Fruit fly (Drosophila melanogaster): ENCODE measurements around the gene CG14933.

CG14933 gene

DNA sequence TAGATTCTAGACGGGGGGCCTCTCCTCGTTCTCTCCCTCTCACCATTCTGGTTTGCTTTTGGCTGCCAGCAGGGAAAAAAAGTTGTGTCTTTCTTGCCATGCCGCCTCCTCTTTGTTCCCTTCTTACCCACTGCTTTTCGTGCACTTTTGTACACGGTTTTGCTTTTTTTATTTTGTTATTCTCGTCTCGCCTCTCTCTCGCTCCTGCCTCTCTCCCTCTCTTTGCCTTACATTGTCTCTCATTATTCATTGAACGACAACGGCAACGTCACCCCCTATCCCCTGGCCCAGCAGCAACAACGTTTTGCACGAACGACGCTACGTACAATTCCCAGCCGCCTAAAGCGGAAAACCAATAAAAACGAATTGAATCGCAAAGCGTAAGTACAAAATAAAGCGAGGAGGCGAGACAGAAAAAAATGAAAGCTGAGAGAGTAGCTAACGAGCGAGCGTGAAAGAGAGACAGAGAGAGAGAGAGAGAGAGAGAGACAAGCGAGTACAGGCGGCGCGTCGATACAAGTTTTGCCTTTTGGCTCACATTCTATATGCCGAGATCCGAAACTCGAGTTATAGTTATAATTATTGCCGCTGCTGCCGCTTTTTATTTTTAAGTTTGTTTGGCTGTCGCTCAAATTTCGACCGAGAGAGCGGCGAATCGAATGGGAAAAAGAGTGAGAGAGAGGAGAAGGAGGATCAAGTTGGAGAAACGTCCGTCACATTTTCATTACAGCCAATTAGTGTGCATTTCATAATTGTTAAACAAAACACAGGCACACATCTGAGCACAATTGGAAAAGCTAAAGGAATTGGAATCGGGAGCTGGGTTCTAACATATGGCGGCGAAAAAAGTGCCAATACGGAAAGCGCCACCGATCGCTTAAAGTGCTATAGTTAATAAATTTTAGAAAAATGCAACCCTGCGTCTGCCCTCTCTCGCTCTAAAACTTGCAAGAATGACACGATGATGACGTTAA lies 35.6 kb upstream of the CG14933 start (continued):
- TF ChIP-seq Antp (GFP tag; optimal IDR thresholded peaks at IDR 0.05) (peak; percentile 3), Pdp1 (GFP tag; optimal IDR thresholded peaks at IDR 0.05) (peak in 1 of 2 experiments; percentile 18), CG34422 (GFP tag; IDR thresholded peaks at IDR 0.05) (peak; percentile 13; the same call in 1 of the 3 replicates), sug (tag; optimal IDR thresholded peaks at IDR 0.05) (peak; percentile 87), HmgZ (tag; optimal IDR thresholded peaks at IDR 0.05) (peak; percentile 81), mld (GFP tag; IDR thresholded peaks at IDR 0.05; ENCODE audit: partially characterized antibody) (no peak), Doc3 (GFP tag; IDR thresholded peaks at IDR 0.05; ENCODE audit: partially characterized antibody) (peak; percentile 51; the same call in 1 of the 3 replicates), CG12769 (tag; optimal IDR thresholded peaks at IDR 0.05) (peak; percentile 72), hbn (GFP tag; IDR thresholded peaks at IDR 0.05; ENCODE audit: partially characterized antibody) (peak; percentile 45; the same call in 1 of the 2 replicates), odd (GFP tag; optimal IDR thresholded peaks at IDR 0.05) (peak; percentile 22), CG12155 (GFP tag; optimal IDR thresholded peaks at IDR 0.05) (peak; percentile 15), bsh (GFP tag; optimal IDR thresholded peaks at IDR 0.05) (peak in 1 of 2 experiments; percentile 82), CG6654 (GFP tag; optimal IDR thresholded peaks at IDR 0.05) (no peak), vvl (GFP tag; IDR thresholded peaks at IDR 0.05) (peak; percentile 43), CG34376 (GFP tag; optimal IDR thresholded peaks at IDR 0.05) (peak; percentile 23), nom (GFP tag; optimal IDR thresholded peaks at IDR 0.05) (peak; percentile 93), gcm2 (GFP tag; optimal IDR thresholded peaks at IDR 0.05) (no peak), CTCF (GFP tag; optimal IDR thresholded peaks at IDR 0.05) (peak; percentile 70), CG43689 (GFP tag; IDR thresholded peaks at IDR 0.05) (no peak), Ets97D (GFP tag; optimal IDR thresholded peaks at IDR 0.05) (no peak), CG30020 (tag; optimal IDR thresholded peaks at IDR 0.05) (no peak), Ets65A (GFP tag) (no peak), CG18599 (GFP tag; optimal IDR thresholded peaks at IDR 0.05) (peak; percentile 21), CG32772 (GFP tag; IDR thresholded peaks at IDR 0.05) (peak; percentile 52), onecut (GFP tag; IDR thresholded peaks at IDR 0.05) (peak; percentile 67; the same call in 1 of the 2 replicates), sd (tag; optimal IDR thresholded peaks at IDR 0.05) (peak; percentile 65), zen2 (GFP tag; IDR thresholded peaks at IDR 0.05; ENCODE audit: partially characterized antibody) (peak; percentile 50; the same call in 2 of the 3 replicates), Sry-β (GFP tag; optimal IDR thresholded peaks at IDR 0.05) (peak; percentile 50), CG6254 (GFP tag; optimal IDR thresholded peaks at IDR 0.05) (peak; percentile 57), Dip3 (GFP tag; optimal IDR thresholded peaks at IDR 0.05) (peak; percentile 9), CG1832 (GFP tag; optimal IDR thresholded peaks at IDR 0.05) (peak; percentile 88), sqz (GFP tag; optimal IDR thresholded peaks at IDR 0.05) (peak; percentile 95), CG8478 (optimal IDR thresholded peaks at IDR 0.05) (peak; percentile 64), MBD-R2 (GFP tag; IDR thresholded peaks at IDR 0.05) (no peak), amos (GFP tag; IDR thresholded peaks at IDR 0.05; ENCODE audit: partially characterized antibody) (peak; percentile 10; the same call in 1 of the 2 replicates), Hey (tag; optimal IDR thresholded peaks at IDR 0.05) (peak; percentile 35), wdn (GFP tag; IDR thresholded peaks at IDR 0.05) (0 out of 2 replicates have a peak, but pooled peaks have one; percentile 8), CG6175 (GFP tag; IDR thresholded peaks at IDR 0.05) (0 out of 3 replicates have a peak, but pooled peaks have one; percentile 34), Nf-YC (tag; optimal IDR thresholded peaks at IDR 0.05) (peak; percentile 87), zfh2 (GFP tag; optimal IDR thresholded peaks at IDR 0.05) (no peak), Scr (GFP tag; IDR thresholded peaks at IDR 0.05; ENCODE audit: partially characterized antibody) (peak; percentile 17), ftz-f1 (GFP tag; optimal IDR thresholded peaks at IDR 0.05) (peak; percentile 55), CG2712 (tag; optimal IDR thresholded peaks at IDR 0.05) (peak; percentile 33), CG2199 (GFP tag; IDR thresholded peaks at IDR 0.05) (peak; percentile 72; the same call in 2 of the 3 replicates), ab (GFP tag; optimal IDR thresholded peaks at IDR 0.05) (peak; percentile 18), CG11093 (GFP tag; IDR thresholded peaks at IDR 0.05) (no peak), rib (GFP tag; IDR thresholded peaks at IDR 0.05) (peak; percentile 74; the same call in 1 of the 2 replicates), CG31365 (tag; optimal IDR thresholded peaks at IDR 0.05) (no peak)
